Fruit fly (Drosophila melanogaster): ENCODE measurements around the gene CG1309.

CG1309 gene

dm6 chr3L:4230357-4230901 is 28.8 kb upstream of the CG1309 start (continued):
- TF ChIP-seq svp (GFP tag) (peak; percentile 75), Sox15 (GFP tag; optimal IDR thresholded peaks at IDR 0.05) (peak; percentile 81), eg (GFP tag; IDR thresholded peaks at IDR 0.05) (peak; percentile 90), Lpt (GFP tag; optimal IDR thresholded peaks at IDR 0.05) (peak; percentile 92), topi (GFP tag; optimal IDR thresholded peaks at IDR 0.05) (peak; percentile 72), salr (GFP tag; optimal IDR thresholded peaks at IDR 0.05) (peak; percentile 86 to 92), Met (GFP tag; optimal IDR thresholded peaks at IDR 0.05) (peak; percentile 66), CG10669 (GFP tag; optimal IDR thresholded peaks at IDR 0.05) (peak; percentile 93), acj6 (GFP tag; optimal IDR thresholded peaks at IDR 0.05) (peak; percentile 90), lz (GFP tag; optimal IDR thresholded peaks at IDR 0.05) (peak; percentile 54), Hr38 (GFP tag; optimal IDR thresholded peaks at IDR 0.05) (no peak), CG32006 (GFP tag; optimal IDR thresholded peaks at IDR 0.05) (peak; percentile 97), CG10631 (GFP tag; optimal IDR thresholded peaks at IDR 0.05) (peak; percentile 91), Eip78C (GFP tag) (peak; percentile 97), CG6792 (GFP tag; optimal IDR thresholded peaks at IDR 0.05) (peak; percentile 83), CG3032 (tag; optimal IDR thresholded peaks at IDR 0.05) (peak; percentile 94), Blimp-1 (GFP tag; optimal IDR thresholded peaks at IDR 0.05) (no peak), CG9139 (GFP tag; optimal IDR thresholded peaks at IDR 0.05) (peak; percentile 87), CG34406 (GFP tag; optimal IDR thresholded peaks at IDR 0.05) (peak; percentile 81), fd59A (GFP tag; optimal IDR thresholded peaks at IDR 0.05) (peak; percentile 93), Smox (GFP tag; optimal IDR thresholded peaks at IDR 0.05) (peak; percentile 33), CG7368 (GFP tag; optimal IDR thresholded peaks at IDR 0.05) (peak; percentile 88), Sox102F (GFP tag; optimal IDR thresholded peaks at IDR 0.05) (peak; percentile 39), net (GFP tag; optimal IDR thresholded peaks at IDR 0.05) (peak; percentile 89), CG6163 (GFP tag; IDR thresholded peaks at IDR 0.05) (peak; percentile 87), Eip75B (GFP tag; optimal IDR thresholded peaks at IDR 0.05) (peak; percentile 93), CG31627 (GFP tag; optimal IDR thresholded peaks at IDR 0.05) (peak; percentile 52), esn (GFP tag; optimal IDR thresholded peaks at IDR 0.05) (peak; percentile 67), dac (GFP tag; optimal IDR thresholded peaks at IDR 0.05) (peak; percentile 92), vri (GFP tag; optimal IDR thresholded peaks at IDR 0.05) (no peak)

- TF ChIP-seq CG9139 (GFP tag; optimal IDR thresholded peaks at IDR 0.05): no peak
- TF ChIP-seq Ets96B (tag; optimal IDR thresholded peaks at IDR 0.05): no peak
- TF ChIP-seq svp (GFP tag): peak; percentile 96
- TF ChIP-seq CG15336 (GFP tag; IDR thresholded peaks at IDR 0.05): no peak
- TF ChIP-seq CG8632 (GFP tag; optimal IDR thresholded peaks at IDR 0.05): no peak
Measured at dm6 chr3L:4231401-4232014, 27.7 kb upstream of the CG1309 start.

- no peak for TF ChIP-seq CG3032 (tag; optimal IDR thresholded peaks at IDR 0.05)
- TF ChIP-seq CG1621 (tag; optimal IDR thresholded peaks at IDR 0.05): peak; percentile 22
Measured at dm6 chr3L:4232227-4232626, 27.0 kb upstream of the CG1309 start.

- no peak for TF ChIP-seq eg (GFP tag; IDR thresholded peaks at IDR 0.05)
- TF ChIP-seq CG31627 (GFP tag; optimal IDR thresholded peaks at IDR 0.05): no peak
- TF ChIP-seq Sox102F (GFP tag; optimal IDR thresholded peaks at IDR 0.05): no peak
- TF ChIP-seq Sox15 (GFP tag; optimal IDR thresholded peaks at IDR 0.05): no peak
- TF ChIP-seq Ets96B (tag; optimal IDR thresholded peaks at IDR 0.05): no peak
- peak; percentile 18 for TF ChIP-seq svp (GFP tag)
- TF ChIP-seq Eip78C (GFP tag): peak; percentile 50
- TF ChIP-seq CG32006 (GFP tag; optimal IDR thresholded peaks at IDR 0.05): no peak
- no peak for TF ChIP-seq Sox14 (GFP tag; optimal IDR thresholded peaks at IDR 0.05)
- no peak for TF ChIP-seq acj6 (GFP tag; optimal IDR thresholded peaks at IDR 0.05)
- no peak for TF ChIP-seq salr (GFP tag; optimal IDR thresholded peaks at IDR 0.05)
- no peak for TF ChIP-seq CG15336 (GFP tag; IDR thresholded peaks at IDR 0.05)
- peak; percentile 14 for TF ChIP-seq esn (GFP tag; optimal IDR thresholded peaks at IDR 0.05)
- TF ChIP-seq vri (GFP tag; optimal IDR thresholded peaks at IDR 0.05): peak; percentile 18
- TF ChIP-seq Hr39 (GFP tag; optimal IDR thresholded peaks at IDR 0.05): peak; percentile 23
- TF ChIP-seq cyc (GFP tag; optimal IDR thresholded peaks at IDR 0.05): no peak
Measured at dm6 chr3L:4232724-4233367, 26.4 kb upstream of the CG1309 start.
